Worm (Caenorhabditis elegans) whole organism, L3 larva: Measurements from ENCODE around the gene crh-1.

Source experiments
- R02D3.7 ChIP-seq: fragments of 150-350 bp; optimal IDR thresholded peaks from 2 replicates; lab custom pipeline; 2014; ENCODE audit warnings: missing biosample characterization, missing genetic modification characterization
- ZK546.5 ChIP-seq: sonication (generic microtip); optimal IDR thresholded peaks from 2 replicates; lab custom pipeline; 2017; ENCODE audit warnings: missing biosample characterization, missing genetic modification characterization
- aly-2 ChIP-seq: fragments of 150-350 bp; optimal IDR thresholded peaks from 2 replicates; lab custom pipeline; 2014; ENCODE audit warnings: missing biosample characterization, missing genetic modification characterization
- ama-1 ChIP-seq: fragments of 150-350 bp; optimal IDR thresholded peaks from 2 replicates; lab custom pipeline; 2018
- ceh-16 ChIP-seq: sonication (generic microtip); optimal IDR thresholded peaks from 2 replicates; lab custom pipeline; 2017; ENCODE audit warnings: missing biosample characterization, missing genetic modification characterization
- ceh-28 ChIP-seq: fragments of 150-350 bp; optimal IDR thresholded peaks from 2 replicates; lab custom pipeline; 2014; ENCODE audit warnings: missing biosample characterization, missing genetic modification reagents, missing genetic modification characterization
- ceh-82 ChIP-seq: fragments of 150-350 bp; optimal IDR thresholded peaks from 2 replicates; lab custom pipeline; 2014; ENCODE audit warnings: missing biosample characterization, missing genetic modification characterization
- ceh-9 ChIP-seq: sonication (generic microtip); optimal IDR thresholded peaks from 2 replicates; lab custom pipeline; 2018; ENCODE audit warnings: missing biosample characterization, missing genetic modification characterization
- daf-12 ChIP-seq: fragments of 150-350 bp; optimal IDR thresholded peaks from 2 replicates; lab custom pipeline; 2014; ENCODE audit warnings: missing biosample characterization, missing genetic modification reagents, missing genetic modification characterization
- egl-27 ChIP-seq: sonication (generic microtip); optimal IDR thresholded peaks from 4 replicates; lab custom pipeline; 2017; ENCODE audit warnings: missing biosample characterization, missing genetic modification reagents, missing genetic modification characterization
- egl-5 ChIP-seq: fragments of 150-350 bp; optimal IDR thresholded peaks from 2 replicates; lab custom pipeline; 2017; ENCODE audit warnings: missing biosample characterization, missing genetic modification reagents, missing genetic modification characterization, inconsistent platforms
- elt-1 ChIP-seq: fragments of 150-350 bp; optimal IDR thresholded peaks from 2 replicates; lab custom pipeline; 2014; ENCODE audit warnings: missing biosample characterization, missing genetic modification characterization
- elt-2 ChIP-seq: sonication (generic microtip); optimal IDR thresholded peaks from 2 replicates; lab custom pipeline; 2016; ENCODE audit warnings: missing genetic modification reagents, mild to moderate bottlenecking, missing genetic modification characterization, missing compliant biosample characterization
- elt-3 ChIP-seq, 3 experiments: fragments of 150-350 bp in 1 of 3; sonication (generic microtip) in 2 of 3; optimal IDR thresholded peaks; 2 replicates in 2 of 3; 4 replicates in 1 of 3; lab custom pipeline; 2014 to 2017; ENCODE audit warnings: missing biosample characterization in 3 of 3, missing genetic modification characterization in 3 of 3
- eor-1 ChIP-seq, 2 experiments: fragments of 150-350 bp; optimal IDR thresholded peaks; 2 replicates each; lab custom pipeline; 2014 to 2018; ENCODE audit warnings: missing biosample characterization in 2 of 2, missing genetic modification characterization in 2 of 2
- fkh-10 ChIP-seq: sonication (generic microtip); optimal IDR thresholded peaks from 2 replicates; lab custom pipeline; 2017; ENCODE audit warnings: missing biosample characterization, missing genetic modification reagents, missing genetic modification characterization
- fkh-2 ChIP-seq: fragments of 150-350 bp; optimal IDR thresholded peaks from 2 replicates; lab custom pipeline; 2014; ENCODE audit warnings: missing biosample characterization, missing genetic modification reagents, missing genetic modification characterization
- fos-1 ChIP-seq: fragments of 150-350 bp; optimal IDR thresholded peaks from 2 replicates; lab custom pipeline; 2014; ENCODE audit warnings: missing biosample characterization, missing genetic modification characterization
- hmg-11 ChIP-seq: sonication (generic microtip); optimal IDR thresholded peaks from 2 replicates; lab custom pipeline; 2016; ENCODE audit warnings: missing genetic modification characterization, missing compliant biosample characterization
- jun-1 ChIP-seq: fragments of 150-350 bp; optimal IDR thresholded peaks from 2 replicates; lab custom pipeline; 2014; ENCODE audit warnings: missing biosample characterization, missing genetic modification reagents, missing genetic modification characterization
- lin-15B ChIP-seq: fragments of 150-350 bp; optimal IDR thresholded peaks from 2 replicates; lab custom pipeline; 2014; ENCODE audit warnings: missing biosample characterization, missing genetic modification characterization
- lin-39 ChIP-seq: fragments of 150-350 bp; optimal IDR thresholded peaks from 2 replicates; lab custom pipeline; 2018; ENCODE audit warnings: missing biosample characterization, missing genetic modification reagents, missing genetic modification characterization
- lsy-12 ChIP-seq: sonication (generic microtip); optimal IDR thresholded peaks from 2 replicates; lab custom pipeline; 2016; ENCODE audit warnings: mild to moderate bottlenecking, missing genetic modification characterization, missing compliant biosample characterization
- mdl-1 ChIP-seq: fragments of 150-350 bp; optimal IDR thresholded peaks from 2 replicates; lab custom pipeline; 2014; ENCODE audit warnings: missing biosample characterization, missing genetic modification characterization
- mml-1 ChIP-seq: fragments of 150-350 bp; sonication (generic microtip); optimal IDR thresholded peaks from 3 replicates; lab custom pipeline; 2014; ENCODE audit warnings: missing biosample characterization, missing genetic modification characterization
- nfya-1 ChIP-seq: sonication (generic microtip); optimal IDR thresholded peaks from 2 replicates; lab custom pipeline; 2017; ENCODE audit warnings: missing genetic modification characterization, mild to moderate bottlenecking, missing compliant biosample characterization, antibody characterized with exemption, moderate library complexity; ENCODE audit not compliant: insufficient read depth
- nhr-11 ChIP-seq: fragments of 150-350 bp; optimal IDR thresholded peaks from 2 replicates; lab custom pipeline; 2014; ENCODE audit warnings: missing biosample characterization, missing genetic modification characterization
- nhr-12 ChIP-seq: fragments of 150-350 bp; optimal IDR thresholded peaks from 2 replicates; lab custom pipeline; 2014; ENCODE audit warnings: missing biosample characterization, missing genetic modification characterization
- nhr-23 ChIP-seq: fragments of 150-350 bp; optimal IDR thresholded peaks from 2 replicates; lab custom pipeline; 2014; ENCODE audit warnings: missing biosample characterization, missing genetic modification reagents, missing genetic modification characterization
- nhr-237 ChIP-seq: fragments of 150-350 bp; optimal IDR thresholded peaks from 2 replicates; lab custom pipeline; 2014; ENCODE audit warnings: missing biosample characterization, missing genetic modification characterization
- nhr-25 ChIP-seq: sonication (generic microtip); optimal IDR thresholded peaks from 2 replicates; lab custom pipeline; 2017; ENCODE audit warnings: missing biosample characterization, missing genetic modification characterization
- nhr-28 ChIP-seq: fragments of 150-350 bp; optimal IDR thresholded peaks from 2 replicates; lab custom pipeline; 2014; ENCODE audit warnings: missing biosample characterization, missing genetic modification characterization
- nhr-43 ChIP-seq: sonication (generic microtip); optimal IDR thresholded peaks from 2 replicates; lab custom pipeline; 2016; ENCODE audit warnings: mild to moderate bottlenecking, missing genetic modification characterization, missing compliant biosample characterization; ENCODE audit not compliant: poor library complexity, severe bottlenecking
- nhr-67 ChIP-seq: fragments of 150-350 bp; optimal IDR thresholded peaks from 2 replicates; lab custom pipeline; 2014; ENCODE audit warnings: missing biosample characterization, missing genetic modification characterization
- nhr-76 ChIP-seq: fragments of 150-350 bp; sonication (generic microtip); optimal IDR thresholded peaks from 5 replicates; lab custom pipeline; 2014; ENCODE audit warnings: missing biosample characterization, missing genetic modification characterization
- nhr-77 ChIP-seq: fragments of 150-350 bp; optimal IDR thresholded peaks from 2 replicates; lab custom pipeline; 2014; ENCODE audit warnings: missing biosample characterization, missing genetic modification characterization
- pha-4 ChIP-seq: fragments of 150-350 bp; optimal IDR thresholded peaks from 2 replicates; lab custom pipeline; 2014; ENCODE audit warnings: missing biosample characterization, missing genetic modification reagents, missing genetic modification characterization
- pqm-1 ChIP-seq: fragments of 150-350 bp; optimal IDR thresholded peaks from 2 replicates; lab custom pipeline; 2017; ENCODE audit warnings: missing biosample characterization, missing genetic modification characterization, inconsistent platforms
- sea-2 ChIP-seq: fragments of 150-350 bp; sonication (generic microtip); optimal IDR thresholded peaks from 4 replicates; lab custom pipeline; 2014; ENCODE audit warnings: missing biosample characterization, missing genetic modification reagents, missing genetic modification characterization
- skn-1 ChIP-seq: fragments of 150-350 bp; optimal IDR thresholded peaks from 2 replicates; lab custom pipeline; 2014; ENCODE audit warnings: missing biosample characterization, missing genetic modification characterization
- snpc-4 ChIP-seq: fragments of 150-350 bp; optimal IDR thresholded peaks from 2 replicates; lab custom pipeline; 2014; ENCODE audit warnings: missing biosample characterization, missing genetic modification characterization
- tbx-2 ChIP-seq: sonication (generic microtip); optimal IDR thresholded peaks from 2 replicates; lab custom pipeline; 2016; ENCODE audit warnings: mild to moderate bottlenecking, missing genetic modification characterization, missing compliant biosample characterization
- unc-39 ChIP-seq: sonication (generic microtip); optimal IDR thresholded peaks from 4 replicates; lab custom pipeline; 2017; ENCODE audit warnings: missing biosample characterization, missing genetic modification characterization
- unc-62 ChIP-seq: fragments of 150-350 bp; sonication (generic microtip); optimal IDR thresholded peaks from 4 replicates; lab custom pipeline; 2014; ENCODE audit warnings: missing biosample characterization, missing genetic modification reagents, missing genetic modification characterization
- zag-1 ChIP-seq: fragments of 150-350 bp; optimal IDR thresholded peaks from 2 replicates; lab custom pipeline; 2014; ENCODE audit warnings: missing biosample characterization, missing genetic modification characterization
- ztf-11 ChIP-seq: fragments of 150-350 bp; optimal IDR thresholded peaks from 2 replicates; lab custom pipeline; 2014; ENCODE audit warnings: missing biosample characterization, missing genetic modification characterization
- ztf-4 ChIP-seq: fragments of 150-350 bp; optimal IDR thresholded peaks from 2 replicates; lab custom pipeline; 2014; ENCODE audit warnings: missing biosample characterization, missing genetic modification characterization

The crh-1 gene

ce11 chrIII:11657185-11657817 is at the start of gene crh-1:
TSS of gene crh-1 (plus strand) at chrIII:11657767.
- TF ChIP-seq ceh-16 (tag; lab: Kevin White, UChicago) (no peak), pqm-1 (no peak), nhr-11 (tag; lab: Kevin White, UChicago) (no peak), pha-4 (no peak), elt-2 (tag; lab: Kevin White, UChicago) (peak; percentile 55), nhr-76 (tag; lab: Kevin White, UChicago) (no peak), lsy-12 (peak; percentile 44), ztf-4 (no peak), unc-62 (GFP tag; lab: Kevin White, UChicago) (no peak), aly-2 (tag; lab: Kevin White, UChicago) (no peak), elt-3 (tag; optimal IDR thresholded peaks at IDR 0.05; lab: Kevin White, UChicago) (no peak), nhr-28 (tag; lab: Kevin White, UChicago) (no peak), hmg-11 (tag; lab: Kevin White, UChicago) (peak; percentile 73), fkh-10 (GFP tag; lab: Kevin White, UChicago) (peak; percentile 42), nhr-12 (tag; lab: Kevin White, UChicago) (no peak), egl-5 (tag; lab: Kevin White, UChicago) (peak; percentile 81), nhr-43 (peak; percentile 66), unc-39 (tag; lab: Kevin White, UChicago) (no peak), mdl-1 (tag; lab: Kevin White, UChicago) (peak; percentile 68), ztf-11 (tag; lab: Kevin White, UChicago) (no peak), jun-1 (peak; percentile 2), lin-39 (tag; lab: Kevin White, UChicago) (peak; percentile 39), daf-12 (tag; lab: Kevin White, UChicago) (no peak), ama-1 (lab: Kevin White, UChicago) (peak; percentile 11), ZK546.5 (tag; lab: Kevin White, UChicago) (no peak), sea-2 (GFP tag; lab: Kevin White, UChicago) (peak; percentile 44), skn-1 (tag; lab: Kevin White, UChicago) (peak; percentile 64), elt-1 (tag; lab: Kevin White, UChicago) (no peak), ceh-28 (tag; lab: Kevin White, UChicago) (peak; percentile 30), nhr-77 (tag; lab: Kevin White, UChicago) (no peak), eor-1 (tag; optimal IDR thresholded peaks at IDR 0.05; lab: Kevin White, UChicago) (no peak), nfya-1 (peak; percentile 85), R02D3.7 (peak; percentile 18), nhr-67 (tag; lab: Kevin White, UChicago) (no peak), zag-1 (no peak), snpc-4 (tag; lab: Kevin White, UChicago) (no peak), egl-27 (tag; lab: Kevin White, UChicago) (no peak), lin-15B (tag; lab: Kevin White, UChicago) (peak; percentile 72), nhr-237 (tag; lab: Kevin White, UChicago) (no peak), tbx-2 (no peak), fkh-2 (tag; lab: Kevin White, UChicago) (no peak), nhr-25 (tag; lab: Kevin White, UChicago) (peak; percentile 60), ceh-9 (tag; lab: Kevin White, UChicago) (no peak), fos-1 (tag; lab: Kevin White, UChicago) (no peak), ceh-82 (tag; lab: Kevin White, UChicago) (peak; percentile 44), nhr-23 (tag; lab: Kevin White, UChicago) (peak; percentile 65), mml-1 (tag; lab: Kevin White, UChicago) (no peak)
